Fruit fly (Drosophila melanogaster) whole organism, pupa: ENCODE results near the gene CG14983.

Source experiments
- CG13204 ChIP-seq: fragments of 200-800 bp; sonication (Bioruptor generic); optimal IDR thresholded peaks from 2 replicates; lab custom pipeline; 2018; ENCODE audit warnings: missing biosample characterization, mild to moderate bottlenecking, missing genetic modification characterization, moderate library complexity
- CG8159 ChIP-seq: fragments of 200-800 bp; sonication (Bioruptor generic); optimal IDR thresholded peaks from 3 replicates; lab custom pipeline; 2018; ENCODE audit warnings: missing biosample characterization, mild to moderate bottlenecking, missing genetic modification characterization, moderate library complexity
- CG8301 ChIP-seq: fragments of 200-800 bp; sonication (Bioruptor generic); optimal IDR thresholded peaks from 2 replicates; lab custom pipeline; 2018; ENCODE audit warnings: missing biosample characterization, mild to moderate bottlenecking, missing genetic modification characterization
- CG9948 ChIP-seq: fragments of 200-800 bp; sonication (Bioruptor generic); optimal IDR thresholded peaks from 2 replicates; lab custom pipeline; 2018; ENCODE audit warnings: missing biosample characterization, mild to moderate bottlenecking, missing genetic modification characterization, moderate library complexity
- Ets98B ChIP-seq: fragments of 200-800 bp; sonication (Bioruptor generic); IDR thresholded peaks from 2 replicates; pipeline ENCODE4 v1.3.6; 2022; ENCODE audit warnings: missing biosample characterization, missing genetic modification characterization
- Pif1A ChIP-seq: fragments of 200-800 bp; sonication (Bioruptor generic); optimal IDR thresholded peaks from 3 replicates; lab custom pipeline; 2016; ENCODE audit warnings: missing biosample characterization, missing genetic modification characterization
- Pif1B ChIP-seq: fragments of 200-800 bp; sonication (Bioruptor generic); optimal IDR thresholded peaks from 3 replicates; lab custom pipeline; 2016; ENCODE audit warnings: missing biosample characterization, missing genetic modification characterization
- Snoo ChIP-seq: fragments of 200-800 bp; sonication (Bioruptor generic); optimal IDR thresholded peaks from 3 replicates; lab custom pipeline; 2017; ENCODE audit warnings: missing biosample characterization, mild to moderate bottlenecking, missing genetic modification characterization, inconsistent platforms
- fd96Ca ChIP-seq: fragments of 200-800 bp; sonication (Bioruptor generic); IDR thresholded peaks from 3 replicates; pipeline ENCODE4 v1.3.6; 2022; ENCODE audit warnings: missing biosample characterization, missing genetic modification characterization
- gl ChIP-seq: fragments of 200-800 bp; sonication (Bioruptor generic); optimal IDR thresholded peaks from 2 replicates; lab custom pipeline; 2018; ENCODE audit warnings: missing biosample characterization, mild to moderate bottlenecking, missing genetic modification characterization
- rn ChIP-seq: fragments of 200-800 bp; sonication (Bioruptor generic); IDR thresholded peaks from 2 replicates; pipeline ENCODE4 v1.3.6; 2022; ENCODE audit warnings: missing biosample characterization, missing genetic modification characterization

- TF ChIP-seq CG8301 (tag; lab: Kevin White, UChicago): no peak
- no peak for TF ChIP-seq Ets98B (GFP tag; lab: Robert Waterston, UW)
- no peak for TF ChIP-seq fd96Ca (GFP tag; lab: Robert Waterston, UW)
- no peak for TF ChIP-seq rn (GFP tag; lab: Robert Waterston, UW)
- TF ChIP-seq CG8159 (tag; lab: Kevin White, UChicago): no peak
- TF ChIP-seq gl (tag; lab: Kevin White, UChicago): no peak
- TF ChIP-seq CG9948 (tag; lab: Kevin White, UChicago): no peak
- no peak for TF ChIP-seq Snoo (tag; lab: Kevin White, UChicago)
- no peak for TF ChIP-seq Pif1B (GFP tag; lab: Kevin White, UChicago)
- TF ChIP-seq Pif1A: no peak
- no peak for TF ChIP-seq CG13204 (GFP tag; lab: Kevin White, UChicago)
These were observed 14.9 kb upstream of the CG14983 start for dm6 chr3L:3963979-3964378.
